Fruit fly (Drosophila melanogaster) whole organism, prepupa: ENCODE measurements around the gene CG13659.

Experiments used
- CG10631 ChIP-seq: fragments of 200-800 bp; sonication (Bioruptor generic); optimal IDR thresholded peaks from 2 replicates; lab custom pipeline; 2016; ENCODE audit warnings: missing biosample characterization, missing genetic modification characterization
- CG10669 ChIP-seq: fragments of 200-800 bp; sonication (Bioruptor generic); optimal IDR thresholded peaks from 3 replicates; lab custom pipeline; 2018; ENCODE audit warnings: missing biosample characterization, mild to moderate bottlenecking, missing genetic modification characterization, moderate library complexity
- CG11294 ChIP-seq: fragments of 200-800 bp; sonication (Bioruptor generic); IDR thresholded peaks from 2 replicates; pipeline ENCODE4 v1.3.6; 2022; ENCODE audit warnings: missing biosample characterization, missing genetic modification characterization
- CG11762 ChIP-seq: fragments of 200-800 bp; sonication (Bioruptor generic); optimal IDR thresholded peaks from 3 replicates; lab custom pipeline; 2016; ENCODE audit warnings: missing biosample characterization, missing genetic modification characterization; ENCODE audit not compliant: insufficient read depth
- CG15336 ChIP-seq: fragments of 200-800 bp; sonication (Bioruptor generic); IDR thresholded peaks from 2 replicates; pipeline ENCODE4 v1.3.6; 2022; ENCODE audit warnings: missing biosample characterization, missing genetic modification characterization
- CG1621 ChIP-seq: fragments of 200-800 bp; sonication (Bioruptor generic); optimal IDR thresholded peaks from 3 replicates; lab custom pipeline; 2018; ENCODE audit warnings: missing biosample characterization, mild to moderate bottlenecking, missing genetic modification characterization
- CG32006 ChIP-seq: fragments of 200-800 bp; sonication (Bioruptor generic); optimal IDR thresholded peaks from 3 replicates; lab custom pipeline; 2017; ENCODE audit warnings: missing biosample characterization, mild to moderate bottlenecking, missing genetic modification characterization
- CG3919 ChIP-seq: fragments of 200-800 bp; sonication (Bioruptor generic); optimal IDR thresholded peaks from 3 replicates; lab custom pipeline; 2016; ENCODE audit warnings: missing biosample characterization, missing genetic modification characterization
- CG4318 ChIP-seq: fragments of 200-800 bp; sonication (Bioruptor generic); optimal IDR thresholded peaks from 3 replicates; lab custom pipeline; 2017; ENCODE audit warnings: missing biosample characterization, mild to moderate bottlenecking, missing genetic modification characterization
- CG6163 ChIP-seq: fragments of 200-800 bp; sonication (Bioruptor generic); IDR thresholded peaks from 3 replicates; pipeline ENCODE4 v1.3.6; 2022; ENCODE audit warnings: missing biosample characterization, missing genetic modification characterization
- CG6276 ChIP-seq: fragments of 200-800 bp; sonication (Bioruptor generic); optimal IDR thresholded peaks from 2 replicates; lab custom pipeline; 2017; ENCODE audit warnings: missing biosample characterization, mild to moderate bottlenecking, missing genetic modification characterization
- CG6854 ChIP-seq: fragments of 200-800 bp; sonication (Bioruptor generic); optimal IDR thresholded peaks from 2 replicates; lab custom pipeline; 2017; ENCODE audit warnings: missing biosample characterization, mild to moderate bottlenecking, missing genetic modification characterization
- CG7368 ChIP-seq: fragments of 200-800 bp; sonication (Bioruptor generic); optimal IDR thresholded peaks from 3 replicates; lab custom pipeline; 2016; ENCODE audit warnings: missing biosample characterization, missing genetic modification characterization
- CG8319 ChIP-seq: fragments of 200-800 bp; sonication (Bioruptor generic); optimal IDR thresholded peaks from 3 replicates; lab custom pipeline; 2016; ENCODE audit warnings: missing biosample characterization, missing genetic modification characterization
- CG8632 ChIP-seq: fragments of 200-800 bp; sonication (Bioruptor generic); optimal IDR thresholded peaks from 3 replicates; lab custom pipeline; 2016; ENCODE audit warnings: missing biosample characterization, missing genetic modification characterization
- CG9139 ChIP-seq: fragments of 200-800 bp; sonication (Bioruptor generic); optimal IDR thresholded peaks from 3 replicates; lab custom pipeline; 2017; ENCODE audit warnings: missing biosample characterization, mild to moderate bottlenecking, missing genetic modification characterization
- Eip75B ChIP-seq: fragments of 200-800 bp; sonication (Bioruptor generic); optimal IDR thresholded peaks from 3 replicates; lab custom pipeline; 2016; ENCODE audit warnings: missing biosample characterization, missing genetic modification characterization
- Eip78C ChIP-seq: fragments of 200-800 bp; sonication (Bioruptor generic); peaks from one replicate; lab custom pipeline; 2016; ENCODE audit warnings: missing biosample characterization, missing genetic modification characterization
- Hr38 ChIP-seq: sonication (Bioruptor generic); optimal IDR thresholded peaks from 2 replicates; lab custom pipeline; 2016; ENCODE audit warnings: missing biosample characterization, missing genetic modification characterization
- Smox ChIP-seq: fragments of 200-800 bp; sonication (Bioruptor generic); optimal IDR thresholded peaks from 3 replicates; lab custom pipeline; 2016; ENCODE audit warnings: missing biosample characterization, missing genetic modification characterization
- dac ChIP-seq: fragments of 200-800 bp; sonication (Bioruptor generic); optimal IDR thresholded peaks from 2 replicates; lab custom pipeline; 2017; ENCODE audit warnings: missing biosample characterization, mild to moderate bottlenecking, missing genetic modification characterization
- eg ChIP-seq: fragments of 200-800 bp; sonication (Bioruptor generic); IDR thresholded peaks from 3 replicates; pipeline ENCODE4 v1.3.6; 2022; ENCODE audit warnings: missing biosample characterization, missing genetic modification characterization
- fd85E ChIP-seq: fragments of 200-800 bp; sonication (Bioruptor generic); optimal IDR thresholded peaks from 3 replicates; lab custom pipeline; 2016; ENCODE audit warnings: missing biosample characterization, missing genetic modification characterization
- fkh ChIP-seq: fragments of 200-800 bp; sonication (Bioruptor generic); optimal IDR thresholded peaks from 3 replicates; lab custom pipeline; 2017; ENCODE audit warnings: missing biosample characterization, mild to moderate bottlenecking, missing genetic modification characterization, moderate library complexity
- net ChIP-seq: fragments of 200-800 bp; sonication (Bioruptor generic); optimal IDR thresholded peaks from 3 replicates; lab custom pipeline; 2016; ENCODE audit warnings: missing biosample characterization, missing genetic modification characterization
- ss ChIP-seq, 2 experiments: fragments of 200-800 bp; sonication (Bioruptor generic); optimal IDR thresholded peaks; 2 replicates in 1 of 2; 3 replicates in 1 of 2; lab custom pipeline; 2017 to 2018; ENCODE audit warnings: mild to moderate bottlenecking in 2 of 2, missing biosample characterization in 2 of 2, missing genetic modification characterization in 2 of 2, moderate library complexity in 1 of 2
- vri ChIP-seq: fragments of 200-800 bp; sonication (Bioruptor generic); optimal IDR thresholded peaks from 3 replicates; lab custom pipeline; 2016; ENCODE audit warnings: missing biosample characterization, mild to moderate bottlenecking, missing genetic modification characterization

Gene CG13659

DNA sequence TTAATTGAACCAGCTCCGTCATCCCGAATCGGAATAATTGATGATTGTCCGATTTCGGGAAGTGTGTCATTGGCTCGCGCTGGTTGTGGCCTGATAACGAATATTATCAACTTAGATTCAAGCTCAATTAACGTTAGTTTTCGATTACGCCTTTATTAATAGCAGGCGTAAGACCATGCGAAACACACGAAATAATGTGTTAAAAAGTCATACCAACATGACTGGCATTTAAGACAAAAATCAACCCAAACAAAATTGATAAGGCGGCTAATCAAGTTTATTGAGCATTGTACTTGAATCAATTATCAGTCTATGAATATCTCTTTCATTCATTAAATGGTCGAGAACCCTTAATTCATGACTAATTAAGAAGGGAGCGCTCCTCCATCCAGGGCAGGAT, 8.5 kb downstream of the CG13659 start:
- TF ChIP-seq CG6854 (GFP tag; lab: Kevin White, UChicago) (no peak), vri (GFP tag; lab: Kevin White, UChicago) (peak; percentile 9)
- TF ChIP-seq, all 60 proteins: peak for 1

DNA sequence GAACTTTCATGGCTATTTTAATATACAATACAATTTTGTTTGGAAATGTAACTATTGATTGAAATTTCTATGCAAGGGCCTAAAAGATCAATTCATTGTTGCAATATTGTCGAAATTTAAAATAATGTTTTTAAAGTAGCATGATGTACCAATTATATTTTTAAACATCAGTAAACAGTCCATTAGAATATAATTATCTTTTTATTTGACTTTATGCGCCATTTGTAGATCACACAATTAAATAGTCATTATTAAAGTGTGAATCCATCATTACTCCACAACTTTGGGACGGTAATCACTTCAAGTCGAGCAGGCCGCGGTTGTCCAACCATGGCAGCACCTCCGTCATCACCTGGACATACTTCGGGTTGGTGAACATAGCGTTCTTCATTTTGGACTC, 10.2 kb downstream of the CG13659 start, which contains the start of gene CG31099:
CG31099 (minus strand) TSS at position 101 of the 400 bp plus-strand sequence.
- no peak for TF ChIP-seq CG3919 (GFP tag; lab: Kevin White, UChicago)

DNA sequence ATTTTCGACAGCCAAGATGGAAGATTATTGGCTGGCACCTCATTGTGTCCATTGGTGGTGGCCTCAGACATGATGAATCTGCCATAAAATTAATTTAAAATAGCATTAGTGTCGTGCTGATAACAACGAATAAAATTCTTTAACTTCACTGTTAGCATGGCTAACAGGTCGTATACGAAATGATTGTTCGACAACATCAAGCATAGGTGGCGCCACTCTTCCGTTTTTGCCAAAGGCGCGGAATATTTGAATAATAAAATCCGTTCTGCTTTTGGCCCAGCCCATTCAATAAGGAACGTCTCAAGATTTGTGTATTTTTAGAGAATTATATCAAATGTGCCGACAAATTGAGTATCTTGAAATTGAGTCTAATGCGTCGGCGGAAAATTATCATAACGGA, 11.9 kb downstream of the CG13659 start:
- no peak for TF ChIP-seq Hr38

DNA sequence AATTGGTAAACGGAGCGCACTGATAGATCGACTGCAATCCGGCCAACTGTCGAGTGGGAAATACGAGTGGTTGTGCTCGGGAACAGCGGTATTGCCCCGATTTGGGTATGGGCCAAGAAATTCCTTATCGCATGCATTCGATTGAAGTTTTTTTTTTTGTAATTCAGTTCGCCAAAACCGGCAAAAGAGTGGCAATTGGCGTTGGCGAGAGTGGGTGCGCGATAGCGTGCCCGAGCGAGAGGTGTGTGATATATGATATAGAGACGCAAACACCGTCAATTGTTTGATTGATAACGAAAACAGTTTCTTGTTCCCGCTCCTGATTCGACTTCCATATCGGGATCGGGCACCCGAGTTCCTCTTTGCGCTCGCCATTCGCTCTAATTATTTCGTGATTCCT, 13.1 kb downstream of the CG13659 start, which contains the start of gene CG31087:
CG31087 (minus strand) TSS at position 63 of the 400 bp plus-strand sequence.
- peak; percentile 55 for TF ChIP-seq vri (GFP tag; lab: Kevin White, UChicago)
- no peak for TF ChIP-seq CG15336 (GFP tag; lab: Robert Waterston, UW)

DNA sequence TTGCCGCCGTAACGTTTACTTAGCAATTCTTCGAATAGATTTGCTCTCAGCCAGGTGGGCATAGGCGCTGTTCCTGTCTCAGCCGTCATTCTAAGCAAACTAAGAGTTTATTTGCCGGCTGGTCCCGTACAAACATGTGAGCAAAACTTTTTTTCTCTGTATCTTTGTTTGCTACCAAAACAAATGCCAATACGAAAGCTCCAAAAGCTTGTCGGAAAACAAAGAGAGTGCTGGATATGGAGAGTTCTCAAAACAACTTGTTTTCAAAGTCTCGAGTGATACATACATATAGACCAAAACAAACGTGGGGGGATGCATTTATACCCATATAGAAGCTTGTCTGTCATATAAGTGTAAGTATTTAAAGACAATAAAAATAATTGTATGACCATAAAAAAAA, 15.3 kb downstream of the CG13659 start, which contains the start of gene CG10559:
CG10559 (minus strand) TSS at position 101 of the 400 bp plus-strand sequence.
- TF ChIP-seq ss (GFP tag; optimal IDR thresholded peaks at IDR 0.05; lab: Kevin White, UChicago): no peak
- peak; percentile 45 for TF ChIP-seq fkh (GFP tag; lab: Kevin White, UChicago)

DNA sequence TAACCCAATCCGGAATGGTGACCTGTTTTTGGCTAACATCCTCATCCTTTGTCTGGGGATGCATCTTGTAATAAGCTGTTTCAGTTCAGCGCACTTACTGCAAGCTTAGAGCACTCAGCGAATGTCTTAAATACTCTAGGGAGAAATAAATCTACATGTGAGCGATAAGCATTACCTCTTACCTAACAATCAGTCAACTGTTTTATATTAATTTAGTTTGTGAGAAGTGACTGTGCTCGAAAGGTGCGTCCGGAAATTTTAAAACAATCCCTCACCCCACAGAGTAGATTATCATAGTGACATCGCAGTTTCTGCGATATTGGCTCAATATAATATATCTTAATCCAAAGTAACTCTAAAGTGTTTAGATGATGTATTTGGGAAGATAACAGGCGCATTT, 17.3 kb downstream of the CG13659 start, which contains the start of gene CG10553:
CG10553 (minus strand) TSS at position 101 of the 400 bp plus-strand sequence.
- no peak for TF ChIP-seq net (GFP tag; lab: Kevin White, UChicago)
- no peak for TF ChIP-seq CG10669 (GFP tag; lab: Kevin White, UChicago)
- no peak for TF ChIP-seq CG11762 (GFP tag; lab: Kevin White, UChicago)
- no peak for TF ChIP-seq CG10631 (GFP tag; lab: Kevin White, UChicago)
- TF ChIP-seq CG7368 (GFP tag; lab: Kevin White, UChicago): no peak
- TF ChIP-seq CG6276 (GFP tag; lab: Kevin White, UChicago): no peak
- TF ChIP-seq CG9139 (GFP tag; lab: Kevin White, UChicago): no peak
- no peak for TF ChIP-seq CG11294 (GFP tag; lab: Robert Waterston, UW)
- TF ChIP-seq CG32006 (GFP tag; lab: Kevin White, UChicago): no peak
- no peak for TF ChIP-seq fd85E (GFP tag; lab: Kevin White, UChicago)
- TF ChIP-seq CG15336 (GFP tag; lab: Robert Waterston, UW): no peak
- no peak for TF ChIP-seq CG6163 (GFP tag; lab: Robert Waterston, UW)

DNA sequence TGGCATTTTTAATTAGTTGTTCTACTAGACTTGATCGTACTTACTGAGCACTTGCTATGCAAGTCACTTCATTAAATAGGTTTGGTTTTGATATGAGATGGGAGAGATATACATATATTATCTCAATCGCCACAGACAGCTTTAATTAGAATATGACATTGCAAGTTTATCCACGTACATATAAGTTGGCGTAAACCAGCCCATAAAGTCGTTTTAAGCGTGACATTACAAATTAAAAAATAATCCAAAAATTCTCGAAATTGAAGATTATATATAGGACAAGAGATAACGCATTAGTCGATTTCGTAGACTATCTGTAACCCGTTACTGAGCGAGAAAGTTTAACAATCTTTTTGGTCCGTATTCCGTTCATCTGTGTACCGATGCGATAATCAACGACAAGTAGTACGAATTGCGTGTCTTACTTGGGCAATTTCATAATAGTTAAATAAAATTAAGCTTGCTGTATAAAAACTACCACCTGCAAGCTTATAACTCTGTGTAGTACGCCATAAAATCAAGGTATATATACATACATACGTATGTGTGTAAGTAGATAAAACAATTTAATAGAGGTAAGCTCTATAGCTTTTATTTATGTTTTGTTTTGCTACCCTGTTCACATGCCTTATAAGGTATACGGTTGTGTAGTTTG, 19.5 kb downstream of the CG13659 start, which contains the start of gene CG10560:
CG10560 (minus strand) TSS at position 51 of the 655 bp plus-strand sequence.
- TF ChIP-seq CG1621 (no peak), eg (no peak), Smox (no peak), CG8319 (no peak), CG4318 (GFP tag; lab: Kevin White, UChicago) (no peak), CG8632 (GFP tag; lab: Kevin White, UChicago) (no peak), CG11762 (GFP tag; lab: Kevin White, UChicago) (no peak), CG10631 (GFP tag; lab: Kevin White, UChicago) (no peak), dac (GFP tag; lab: Kevin White, UChicago) (no peak), fd85E (GFP tag; lab: Kevin White, UChicago) (no peak), Eip75B (GFP tag; lab: Kevin White, UChicago) (no peak), CG6163 (GFP tag; lab: Robert Waterston, UW) (no peak), CG32006 (GFP tag; lab: Kevin White, UChicago) (no peak), Eip78C (GFP tag; lab: Kevin White, UChicago) (no peak), net (GFP tag; lab: Kevin White, UChicago) (no peak), vri (GFP tag; lab: Kevin White, UChicago) (no peak)
